Fruit fly (Drosophila melanogaster): ENCODE measurements around the gene MED15.

- TF ChIP-seq psq (GFP tag; optimal IDR thresholded peaks at IDR 0.05) (no peak), sage (GFP tag; optimal IDR thresholded peaks at IDR 0.05) (no peak), Hnf4 (GFP tag; optimal IDR thresholded peaks at IDR 0.05) (no peak), Sp1 (GFP tag; optimal IDR thresholded peaks at IDR 0.05) (no peak), br (GFP tag; optimal IDR thresholded peaks at IDR 0.05) (no peak), Rel (GFP tag; optimal IDR thresholded peaks at IDR 0.05) (no peak), Rel (tag; optimal IDR thresholded peaks at IDR 0.05) (no peak), pan (optimal IDR thresholded peaks at IDR 0.05) (no peak), Mio (GFP tag; optimal IDR thresholded peaks at IDR 0.05) (no peak), Dfd (GFP tag; optimal IDR thresholded peaks at IDR 0.05) (no peak), dl (GFP tag; optimal IDR thresholded peaks at IDR 0.05; ENCODE audit: insufficient read depth in 1 of 2, partially characterized antibody in 2 of 2) (no peak), dsf (GFP tag; optimal IDR thresholded peaks at IDR 0.05; ENCODE audit: borderline replicate concordance) (no peak), Hr78 (GFP tag; optimal IDR thresholded peaks at IDR 0.05) (no peak), rgr (GFP tag; optimal IDR thresholded peaks at IDR 0.05) (no peak), Myc (optimal IDR thresholded peaks at IDR 0.05) (no peak)
These were observed 47.3 kb upstream of the MED15 start for dm6 chr2L:425491-425890.
